Worm (Caenorhabditis elegans) whole organism, mixed stage, embryonic: ENCODE measurements around the gene F53F4.11.

Source experiments
- M03D4.4 ChIP-seq: sonication (generic microtip); optimal IDR thresholded peaks from 2 replicates; lab custom pipeline; 2017; ENCODE audit warnings: mild to moderate bottlenecking, missing genetic modification characterization, missing compliant biosample characterization
- bed-3 ChIP-seq: fragments of 200-800 bp; sonication (Bioruptor generic); optimal IDR thresholded peaks from 3 replicates; lab custom pipeline; 2018; ENCODE audit warnings: mild to moderate bottlenecking, missing genetic modification characterization, moderate library complexity, missing compliant biosample characterization
- blmp-1 ChIP-seq: fragments of 150-350 bp; optimal IDR thresholded peaks from 2 replicates; lab custom pipeline; 2014; ENCODE audit warnings: missing biosample characterization, missing genetic modification characterization
- ceh-43 ChIP-seq: fragments of 200-800 bp; sonication (Bioruptor generic); optimal IDR thresholded peaks from 2 replicates; lab custom pipeline; 2018; ENCODE audit warnings: mild to moderate bottlenecking, missing genetic modification characterization, moderate library complexity, missing compliant biosample characterization
- ceh-83 ChIP-seq: fragments of 200-800 bp; sonication (Bioruptor generic); optimal IDR thresholded peaks from 2 replicates; lab custom pipeline; 2018; ENCODE audit warnings: mild to moderate bottlenecking, missing genetic modification characterization, missing compliant biosample characterization
- ces-1 ChIP-seq: fragments of 150-350 bp; optimal IDR thresholded peaks from 2 replicates; lab custom pipeline; 2014; ENCODE audit warnings: missing biosample characterization, missing genetic modification reagents, missing genetic modification characterization
- cnd-1 ChIP-seq: fragments of 200-800 bp; sonication (Bioruptor generic); optimal IDR thresholded peaks from 2 replicates; lab custom pipeline; 2018; ENCODE audit warnings: mild to moderate bottlenecking, missing genetic modification characterization, missing compliant biosample characterization
- drap-1 ChIP-seq: fragments of 200-800 bp; sonication (Bioruptor generic); optimal IDR thresholded peaks from 3 replicates; lab custom pipeline; 2018; ENCODE audit warnings: mild to moderate bottlenecking, missing genetic modification characterization, missing compliant biosample characterization
- elt-1 ChIP-seq: sonication (generic microtip); optimal IDR thresholded peaks from 2 replicates; lab custom pipeline; 2017; ENCODE audit warnings: missing genetic modification characterization, mild to moderate bottlenecking, missing compliant biosample characterization, antibody characterized with exemption, moderate library complexity, borderline replicate concordance; ENCODE audit not compliant: insufficient read depth
- elt-3 ChIP-seq: fragments of 150-350 bp; optimal IDR thresholded peaks from 2 replicates; lab custom pipeline; 2014; ENCODE audit warnings: missing biosample characterization, missing genetic modification characterization
- flh-1 ChIP-seq: fragments of 200-800 bp; sonication (Bioruptor generic); optimal IDR thresholded peaks from 2 replicates; lab custom pipeline; 2018; ENCODE audit warnings: mild to moderate bottlenecking, missing genetic modification characterization, moderate library complexity, missing compliant biosample characterization
- ham-2 ChIP-seq: fragments of 200-800 bp; sonication (Bioruptor generic); optimal IDR thresholded peaks from 2 replicates; lab custom pipeline; 2018; ENCODE audit warnings: mild to moderate bottlenecking, missing genetic modification characterization, missing compliant biosample characterization
- hlh-1 ChIP-seq: fragments of 150-350 bp; optimal IDR thresholded peaks from 2 replicates; lab custom pipeline; 2014; ENCODE audit warnings: missing biosample characterization, missing genetic modification reagents, missing genetic modification characterization
- lin-13 ChIP-seq: fragments of 150-350 bp; optimal IDR thresholded peaks from 2 replicates; lab custom pipeline; 2014; ENCODE audit warnings: missing biosample characterization, missing genetic modification characterization
- lin-32 ChIP-seq: fragments of 200-800 bp; sonication (Bioruptor generic); optimal IDR thresholded peaks from 2 replicates; lab custom pipeline; 2018; ENCODE audit warnings: mild to moderate bottlenecking, missing genetic modification characterization, missing compliant biosample characterization
- lsy-2 ChIP-seq: fragments of 150-350 bp; optimal IDR thresholded peaks from 2 replicates; lab custom pipeline; 2014; ENCODE audit warnings: missing biosample characterization, missing genetic modification characterization
- mab-5 ChIP-seq: fragments of 150-350 bp; optimal IDR thresholded peaks from 2 replicates; lab custom pipeline; 2014; ENCODE audit warnings: missing biosample characterization, missing genetic modification characterization
- mep-1 ChIP-seq: fragments of 150-350 bp; optimal IDR thresholded peaks from 2 replicates; lab custom pipeline; 2017; ENCODE audit warnings: missing biosample characterization, missing genetic modification reagents, missing genetic modification characterization, inconsistent platforms
- mls-2 ChIP-seq: sonication (generic microtip); optimal IDR thresholded peaks from 2 replicates; lab custom pipeline; 2016; ENCODE audit warnings: mild to moderate bottlenecking, missing genetic modification characterization, moderate library complexity, missing compliant biosample characterization
- nhr-2 ChIP-seq: fragments of 150-350 bp; optimal IDR thresholded peaks from 2 replicates; lab custom pipeline; 2014; ENCODE audit warnings: missing biosample characterization, missing genetic modification characterization
- nhr-237 ChIP-seq: fragments of 150-350 bp; optimal IDR thresholded peaks from 2 replicates; lab custom pipeline; 2014; ENCODE audit warnings: missing biosample characterization, missing genetic modification characterization
- nhr-28 ChIP-seq: fragments of 150-350 bp; optimal IDR thresholded peaks from 2 replicates; lab custom pipeline; 2014; ENCODE audit warnings: missing biosample characterization, missing genetic modification characterization
- nhr-76 ChIP-seq: sonication (generic microtip); optimal IDR thresholded peaks from 2 replicates; lab custom pipeline; 2017; ENCODE audit warnings: missing biosample characterization, missing genetic modification characterization
- pha-4 ChIP-seq: fragments of 150-350 bp; optimal IDR thresholded peaks from 2 replicates; lab custom pipeline; 2018; ENCODE audit warnings: missing biosample characterization, missing genetic modification reagents, missing genetic modification characterization
- sem-2 ChIP-seq: fragments of 200-800 bp; sonication (Bioruptor generic); optimal IDR thresholded peaks from 2 replicates; lab custom pipeline; 2018; ENCODE audit warnings: mild to moderate bottlenecking, missing genetic modification characterization, missing compliant biosample characterization
- snpc-4 ChIP-seq: fragments of 150-350 bp; optimal IDR thresholded peaks from 2 replicates; lab custom pipeline; 2014; ENCODE audit warnings: missing biosample characterization, missing genetic modification characterization
- sptf-1 ChIP-seq: sonication (generic microtip); optimal IDR thresholded peaks from 2 replicates; lab custom pipeline; 2017; ENCODE audit warnings: mild to moderate bottlenecking, missing genetic modification characterization, moderate library complexity, missing compliant biosample characterization
- tbx-8 ChIP-seq: fragments of 200-800 bp; sonication (Bioruptor generic); optimal IDR thresholded peaks from 2 replicates; lab custom pipeline; 2018; ENCODE audit warnings: mild to moderate bottlenecking, missing genetic modification characterization, moderate library complexity, missing compliant biosample characterization
- unc-120 ChIP-seq: sonication (generic microtip); optimal IDR thresholded peaks from 2 replicates; lab custom pipeline; 2017; ENCODE audit warnings: missing genetic modification characterization, missing compliant biosample characterization; ENCODE audit not compliant: poor library complexity, severe bottlenecking
- unc-39 ChIP-seq: fragments of 150-350 bp; optimal IDR thresholded peaks from 2 replicates; lab custom pipeline; 2014; ENCODE audit warnings: missing biosample characterization, missing genetic modification characterization
- unc-62 ChIP-seq: fragments of 150-350 bp; optimal IDR thresholded peaks from 2 replicates; lab custom pipeline; 2014; ENCODE audit warnings: missing biosample characterization, missing genetic modification reagents, missing genetic modification characterization
- zip-8 ChIP-seq: fragments of 150-350 bp; optimal IDR thresholded peaks from 2 replicates; lab custom pipeline; 2014; ENCODE audit warnings: missing biosample characterization, missing genetic modification characterization
- ztf-11 ChIP-seq: fragments of 150-350 bp; optimal IDR thresholded peaks from 2 replicates; lab custom pipeline; 2014; ENCODE audit warnings: missing biosample characterization, missing genetic modification characterization

The F53F4.11 gene

ce11 chrV:13624424-13624823 is at the start of gene F53F4.11:
TSS of gene F53F4.11 (minus strand) at chrV:13624524.
- TF ChIP-seq nhr-2 = no peak
- no peak for TF ChIP-seq unc-39
- TF ChIP-seq nhr-76 = no peak
- TF ChIP-seq lsy-2 (tag; lab: Kevin White, UChicago) = no peak
- TF ChIP-seq blmp-1 (tag; lab: Kevin White, UChicago) = no peak
- TF ChIP-seq pha-4 = no peak
- no peak for TF ChIP-seq ceh-43
- TF ChIP-seq nhr-28 (tag; lab: Kevin White, UChicago) = no peak
- TF ChIP-seq sem-2 (GFP tag; lab: Kevin White, UChicago) = no peak
- TF ChIP-seq ham-2 (GFP tag; lab: Kevin White, UChicago) = no peak
- no peak for TF ChIP-seq lin-13
- TF ChIP-seq elt-3 = no peak
- no peak for TF ChIP-seq hlh-1 (tag; lab: Kevin White, UChicago)
- no peak for TF ChIP-seq unc-62 (GFP tag; lab: Kevin White, UChicago)
- TF ChIP-seq mab-5 (tag; lab: Kevin White, UChicago) = no peak
- no peak for TF ChIP-seq mls-2 (tag; lab: Kevin White, UChicago)
- no peak for TF ChIP-seq unc-120 (tag; lab: Kevin White, UChicago)
- TF ChIP-seq sptf-1 = no peak
- TF ChIP-seq ces-1 = no peak
- no peak for TF ChIP-seq bed-3 (GFP tag; lab: Kevin White, UChicago)

DNA sequence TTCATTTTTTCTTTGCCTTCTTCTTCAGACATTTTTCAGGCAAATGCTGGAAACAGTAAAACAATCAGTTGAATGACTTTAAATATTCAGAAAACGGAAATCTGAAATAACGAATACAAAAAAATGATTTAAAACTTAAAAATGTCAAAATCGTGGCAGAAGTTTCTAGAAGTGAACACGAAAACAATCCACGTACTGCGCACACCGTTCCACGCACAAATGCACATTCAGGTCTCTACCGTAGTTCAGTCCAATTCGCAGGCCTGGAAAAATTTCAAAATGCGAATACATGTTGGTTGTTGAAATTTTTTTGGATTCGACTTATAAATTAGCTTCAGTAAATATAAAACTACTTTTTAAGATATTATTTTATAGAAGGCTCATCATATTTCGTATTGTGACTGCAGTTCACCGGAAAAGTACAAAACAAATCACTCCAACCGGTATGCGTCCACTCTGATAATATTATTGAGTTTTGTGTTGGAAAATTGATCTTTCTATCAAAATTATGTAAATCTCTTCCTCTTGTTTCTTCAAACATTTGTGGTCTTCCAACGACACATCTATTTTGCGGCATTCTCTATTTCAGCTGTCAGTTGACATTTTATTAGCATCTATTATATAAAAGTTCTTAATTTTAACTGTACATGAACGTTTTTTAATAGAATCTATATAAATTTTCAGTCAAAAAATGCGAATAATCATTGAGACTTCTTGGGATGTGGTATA is 47.8 kb upstream of the F53F4.11 start, which contains the start of the genes mip-2 and F58G11.4:
Gene mip-2, minus strand, starts transcription at position 48 of the 729 bp plus-strand sequence.
Gene F58G11.4, plus strand, starts transcription at position 679 of the 729 bp plus-strand sequence.
- TF ChIP-seq tbx-8 (GFP tag; lab: Kevin White, UChicago) (no peak), nhr-76 (no peak), unc-62 (GFP tag; lab: Kevin White, UChicago) (no peak), pha-4 (no peak), zip-8 (no peak), ztf-11 (no peak), elt-3 (no peak), sptf-1 (no peak), ces-1 (no peak), bed-3 (GFP tag; lab: Kevin White, UChicago) (no peak), hlh-1 (tag; lab: Kevin White, UChicago) (no peak), ceh-83 (no peak), mls-2 (tag; lab: Kevin White, UChicago) (no peak), lin-32 (GFP tag; lab: Kevin White, UChicago) (no peak), blmp-1 (tag; lab: Kevin White, UChicago) (no peak), M03D4.4 (tag; lab: Kevin White, UChicago) (no peak)

DNA sequence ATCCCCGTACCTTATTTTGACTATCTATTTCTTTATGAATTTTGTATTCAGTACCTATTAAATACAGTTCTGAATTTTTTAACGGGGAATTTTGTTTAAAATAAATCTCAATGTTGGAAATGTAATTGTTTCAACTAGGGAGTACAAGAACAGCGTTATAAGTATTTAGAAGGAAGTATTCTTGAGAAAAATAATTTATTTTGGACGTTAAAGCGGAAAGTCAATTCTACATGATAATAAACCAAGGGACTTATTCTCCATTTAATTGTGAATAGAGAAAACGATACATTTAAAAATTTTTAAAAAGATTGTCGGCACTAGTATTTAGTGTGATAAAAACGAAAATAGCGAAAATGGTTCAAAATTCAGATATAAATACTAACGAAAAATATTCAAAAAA is 44.8 kb upstream of the F53F4.11 start:
- TF ChIP-seq cnd-1 (tag; lab: Kevin White, UChicago) (no peak), zip-8 (no peak), ces-1 (no peak), snpc-4 (tag; lab: Kevin White, UChicago) (no peak), M03D4.4 (tag; lab: Kevin White, UChicago) (no peak), mep-1 (tag; lab: Kevin White, UChicago) (no peak), nhr-76 (no peak), nhr-237 (no peak), lsy-2 (tag; lab: Kevin White, UChicago) (no peak), drap-1 (no peak), ceh-83 (no peak), flh-1 (GFP tag; lab: Kevin White, UChicago) (no peak), hlh-1 (tag; lab: Kevin White, UChicago) (no peak), elt-3 (no peak), sem-2 (GFP tag; lab: Kevin White, UChicago) (no peak), mab-5 (tag; lab: Kevin White, UChicago) (no peak), pha-4 (no peak)

ce11 chrV:13668337-13668736 is 44.0 kb upstream of the F53F4.11 start:
- TF ChIP-seq sptf-1 = peak; percentile 13
- no peak for TF ChIP-seq ztf-11

DNA sequence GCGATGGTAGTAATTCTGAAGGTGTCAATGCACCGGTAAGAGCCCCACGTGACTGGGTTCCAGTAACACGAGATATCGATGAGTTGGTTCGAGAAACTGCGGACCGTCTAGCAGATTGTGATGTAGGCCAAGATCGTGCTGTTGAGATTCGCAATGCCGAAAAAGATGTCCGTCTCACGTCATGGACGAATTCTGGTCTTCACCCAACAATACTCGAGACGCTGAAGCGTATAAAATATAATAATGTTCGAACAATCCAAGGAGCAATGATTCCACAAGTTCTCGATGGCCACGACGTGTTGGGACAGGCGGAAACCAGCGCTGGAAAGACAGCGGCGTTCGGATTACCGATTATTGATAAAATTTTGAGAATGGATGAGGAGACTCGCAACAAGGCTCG is 42.1 kb upstream of the F53F4.11 start:
- TF ChIP-seq sem-2 (GFP tag; lab: Kevin White, UChicago) (no peak), flh-1 (GFP tag; lab: Kevin White, UChicago) (no peak), ceh-83 (no peak), nhr-237 (no peak), elt-1 (no peak), ham-2 (GFP tag; lab: Kevin White, UChicago) (no peak), mls-2 (tag; lab: Kevin White, UChicago) (no peak), M03D4.4 (tag; lab: Kevin White, UChicago) (no peak), lsy-2 (tag; lab: Kevin White, UChicago) (no peak), lin-32 (GFP tag; lab: Kevin White, UChicago) (no peak), snpc-4 (tag; lab: Kevin White, UChicago) (no peak)
